Fruit fly (Drosophila melanogaster): ENCODE results near the gene Shaw.
A peak's percentile ranks its signal among the peaks of the same experiment; 100 is the strongest.

Gene Shaw

dm6 chr2L:3730182-3730975 is 12.4 kb downstream of the Shaw start, which contains the start of gene CG10019:
Gene CG10019, plus strand, starts transcription at chr2L:3730466.
- TF ChIP-seq CTCF (optimal IDR thresholded peaks at IDR 0.05): no peak
- no peak for TF ChIP-seq CG8478 (optimal IDR thresholded peaks at IDR 0.05)

dm6 chr2L:3731055-3731454 is 13.1 kb downstream of the Shaw start:
- no peak for TF ChIP-seq CG8478 (optimal IDR thresholded peaks at IDR 0.05)
- no peak for TF ChIP-seq CTCF (optimal IDR thresholded peaks at IDR 0.05)

dm6 chr2L:3737003-3737662 is 19.1 kb downstream of the Shaw start:
- TF ChIP-seq CTCF (optimal IDR thresholded peaks at IDR 0.05) (no peak), CG8478 (optimal IDR thresholded peaks at IDR 0.05) (no peak)

- TF ChIP-seq CG8478 (optimal IDR thresholded peaks at IDR 0.05) (no peak), CTCF (optimal IDR thresholded peaks at IDR 0.05) (no peak)
These were observed 19.7 kb downstream of the Shaw start for dm6 chr2L:3737682-3738081.

dm6 chr2L:3740443-3740842 is 22.5 kb downstream of the Shaw start:
- TF ChIP-seq CG8478 (optimal IDR thresholded peaks at IDR 0.05): no peak
- no peak for TF ChIP-seq CTCF (optimal IDR thresholded peaks at IDR 0.05)

- TF ChIP-seq CG8478 (optimal IDR thresholded peaks at IDR 0.05): no peak
- TF ChIP-seq CTCF (optimal IDR thresholded peaks at IDR 0.05): no peak
These were observed 30.7 kb downstream of the Shaw start for dm6 chr2L:3748691-3749090.

dm6 chr2L:3754835-3755547 is 37.0 kb downstream of the Shaw start:
- TF ChIP-seq CG8478 (optimal IDR thresholded peaks at IDR 0.05) (no peak), CTCF (optimal IDR thresholded peaks at IDR 0.05) (no peak)

dm6 chr2L:3756831-3757351 is 38.9 kb downstream of the Shaw start, which contains the start of gene CG43707:
Gene CG43707, plus strand, starts transcription at chr2L:3757256.
- TF ChIP-seq CTCF (optimal IDR thresholded peaks at IDR 0.05): no peak
- no peak for TF ChIP-seq CG8478 (optimal IDR thresholded peaks at IDR 0.05)

dm6 chr2L:3765194-3765593 is 47.2 kb downstream of the Shaw start, which contains the start of gene CG43703:
Gene CG43703, plus strand, starts transcription at chr2L:3765494.
- TF ChIP-seq CG8478 (optimal IDR thresholded peaks at IDR 0.05): no peak
- no peak for TF ChIP-seq CTCF (optimal IDR thresholded peaks at IDR 0.05)

- no peak for TF ChIP-seq CG8478 (optimal IDR thresholded peaks at IDR 0.05)
- TF ChIP-seq CTCF (optimal IDR thresholded peaks at IDR 0.05): no peak
These were observed 51.9 kb downstream of the Shaw start for dm6 chr2L:3769718-3770461.

dm6 chr2L:3771109-3772067 is 53.4 kb downstream of the Shaw start, which contains the start of gene bowl:
Gene bowl, plus strand, starts transcription at chr2L:3771700.
- TF ChIP-seq CTCF (optimal IDR thresholded peaks at IDR 0.05): peak in 1 of 2 experiments; percentile 20
- no peak for TF ChIP-seq CG8478 (optimal IDR thresholded peaks at IDR 0.05)

dm6 chr2L:3772068-3772428 is 54.1 kb downstream of the Shaw start:
- no peak for TF ChIP-seq CG8478 (optimal IDR thresholded peaks at IDR 0.05)
- peak in 1 of 2 experiments; percentile 3 for TF ChIP-seq CTCF (optimal IDR thresholded peaks at IDR 0.05)

- TF ChIP-seq CTCF (optimal IDR thresholded peaks at IDR 0.05): no peak
- TF ChIP-seq CG8478 (optimal IDR thresholded peaks at IDR 0.05): no peak
These were observed 54.6 kb downstream of the Shaw start for dm6 chr2L:3772599-3772936.
